Fruit fly (Drosophila melanogaster) whole organism, embryonic: Measurements from ENCODE around the gene cort.

Source experiments
- Aef1 ChIP-seq: fragments of 200-800 bp; sonication (Bioruptor generic); IDR thresholded peaks from 3 replicates; pipeline ENCODE4 v1.3.6; 2022; ENCODE audit warnings: missing biosample characterization, missing genetic modification characterization
- CG11093 ChIP-seq: fragments of 200-800 bp; sonication (Bioruptor generic); IDR thresholded peaks from 3 replicates; pipeline ENCODE4 v1.3.6; 2022; ENCODE audit warnings: missing biosample characterization, missing genetic modification characterization
- CG11723 ChIP-seq: fragments of 200-800 bp; sonication (Bioruptor generic); optimal IDR thresholded peaks from 2 replicates; lab custom pipeline; 2017; ENCODE audit warnings: missing biosample characterization, mild to moderate bottlenecking, missing genetic modification characterization
- CG12391 ChIP-seq: fragments of 200-800 bp; sonication (Bioruptor generic); optimal IDR thresholded peaks from 3 replicates; lab custom pipeline; 2018; ENCODE audit warnings: missing biosample characterization, mild to moderate bottlenecking, missing genetic modification characterization, moderate library complexity
- CG12769 ChIP-seq: fragments of 200-800 bp; sonication (Bioruptor generic); optimal IDR thresholded peaks from 2 replicates; lab custom pipeline; 2019; ENCODE audit warnings: missing biosample characterization, mild to moderate bottlenecking, missing genetic modification characterization, moderate library complexity
- CG13775 ChIP-seq: fragments of 200-800 bp; sonication (Bioruptor generic); optimal IDR thresholded peaks from 3 replicates; lab custom pipeline; 2017; ENCODE audit warnings: missing biosample characterization, mild to moderate bottlenecking, missing genetic modification characterization
- CG1602 ChIP-seq: fragments of 200-800 bp; sonication (Bioruptor generic); optimal IDR thresholded peaks from 3 replicates; lab custom pipeline; 2016; ENCODE audit warnings: missing biosample characterization, missing genetic modification characterization
- CG16813 ChIP-seq: fragments of 200-800 bp; sonication (Bioruptor generic); IDR thresholded peaks from 3 replicates; pipeline ENCODE4 v1.3.6; 2022; ENCODE audit warnings: missing biosample characterization, missing genetic modification characterization; ENCODE audit not compliant: partially characterized antibody
- CG18011 ChIP-seq: fragments of 200-800 bp; sonication (Bioruptor generic); optimal IDR thresholded peaks from 2 replicates; lab custom pipeline; 2017; ENCODE audit warnings: missing biosample characterization, missing genetic modification characterization, mild to moderate bottlenecking, moderate library complexity, missing genotype
- CG2875 ChIP-seq: fragments of 200-800 bp; sonication (Bioruptor generic); optimal IDR thresholded peaks from 2 replicates; lab custom pipeline; 2017; ENCODE audit warnings: missing biosample characterization, mild to moderate bottlenecking, missing genetic modification characterization, missing genetic modification reagents
- CG30020 ChIP-seq: fragments of 200-800 bp; optimal IDR thresholded peaks from 2 replicates; lab custom pipeline; 2019; ENCODE audit warnings: missing biosample characterization, mild to moderate bottlenecking, missing genetic modification characterization, moderate library complexity
- CG32532 ChIP-seq: fragments of 200-800 bp; sonication (Bioruptor generic); IDR thresholded peaks from 2 replicates; pipeline ENCODE4 v1.3.6; 2022; ENCODE audit warnings: missing biosample characterization, missing genetic modification characterization
- CG32767 ChIP-seq: fragments of 200-800 bp; sonication (Bioruptor generic); IDR thresholded peaks from 2 replicates; pipeline ENCODE4 v1.3.6; 2022; ENCODE audit warnings: missing biosample characterization, missing genetic modification characterization
- CG3847 ChIP-seq: fragments of 200-800 bp; sonication (Bioruptor generic); IDR thresholded peaks from 2 replicates; pipeline ENCODE4 v1.3.6; 2022; ENCODE audit warnings: missing biosample characterization, missing genetic modification characterization
- CG42726 ChIP-seq: fragments of 200-800 bp; sonication (Bioruptor generic); IDR thresholded peaks from 2 replicates; pipeline ENCODE4 v1.3.6; 2022; ENCODE audit warnings: missing biosample characterization, missing genetic modification characterization; ENCODE audit not compliant: partially characterized antibody
- CG4730 ChIP-seq: fragments of 200-800 bp; sonication (Bioruptor generic); IDR thresholded peaks from 2 replicates; pipeline ENCODE4 v1.3.6; 2022; ENCODE audit warnings: missing biosample characterization, missing genetic modification characterization
- CG6654 ChIP-seq: fragments of 200-800 bp; sonication (Bioruptor generic); optimal IDR thresholded peaks from 2 replicates; lab custom pipeline; 2017; ENCODE audit warnings: missing biosample characterization, mild to moderate bottlenecking, missing genetic modification characterization
- CG7556 ChIP-seq: fragments of 200-800 bp; sonication (Bioruptor generic); optimal IDR thresholded peaks from 2 replicates; lab custom pipeline; 2017; ENCODE audit warnings: missing biosample characterization, mild to moderate bottlenecking, missing genetic modification characterization
- CG7987 ChIP-seq: fragments of 200-800 bp; sonication (Bioruptor generic); optimal IDR thresholded peaks from 2 replicates; lab custom pipeline; 2018; ENCODE audit warnings: missing biosample characterization, mild to moderate bottlenecking, missing genetic modification characterization, moderate library complexity
- CG8388 ChIP-seq: fragments of 200-800 bp; sonication (Bioruptor generic); optimal IDR thresholded peaks from 2 replicates; lab custom pipeline; 2019; ENCODE audit warnings: missing biosample characterization, mild to moderate bottlenecking, missing genetic modification characterization, moderate library complexity
- CG8765 ChIP-seq: fragments of 200-800 bp; sonication (Bioruptor generic); IDR thresholded peaks from 2 replicates; pipeline ENCODE4 v1.3.6; 2022; ENCODE audit warnings: missing biosample characterization, missing genetic modification characterization
- CG9215 ChIP-seq: fragments of 200-800 bp; sonication (Bioruptor generic); IDR thresholded peaks from 2 replicates; pipeline ENCODE4 v1.3.6; 2022; ENCODE audit warnings: missing biosample characterization, missing genetic modification characterization
- E2f2 ChIP-seq: fragments of 200-800 bp; sonication (Bioruptor generic); IDR thresholded peaks from 2 replicates; pipeline ENCODE4 v1.3.6; 2022; ENCODE audit warnings: missing biosample characterization, missing genetic modification characterization
- Gsc ChIP-seq: fragments of 200-800 bp; sonication (Bioruptor generic); IDR thresholded peaks from 2 replicates; pipeline ENCODE4 v1.3.6; 2022; ENCODE audit warnings: missing biosample characterization, missing genetic modification characterization
- Hmr ChIP-seq: fragments of 200-800 bp; sonication (Bioruptor generic); optimal IDR thresholded peaks from 3 replicates; lab custom pipeline; 2017; ENCODE audit warnings: mild to moderate bottlenecking, missing biosample characterization, missing genetic modification reagents, missing genetic modification characterization
- Hmx ChIP-seq: fragments of 200-800 bp; sonication (Bioruptor generic); optimal IDR thresholded peaks from 2 replicates; lab custom pipeline; 2016; ENCODE audit warnings: missing biosample characterization, missing genetic modification characterization
- Mad ChIP-seq: fragments of 200-800 bp; sonication (Bioruptor generic); optimal IDR thresholded peaks from 2 replicates; lab custom pipeline; 2016; ENCODE audit warnings: missing biosample characterization, missing genetic modification characterization
- Max ChIP-seq: fragments of 200-800 bp; sonication (Bioruptor generic); optimal IDR thresholded peaks from 2 replicates; lab custom pipeline; 2016; ENCODE audit warnings: missing biosample characterization, mild to moderate bottlenecking, missing genetic modification characterization
- Myb ChIP-seq: fragments of 200-800 bp; sonication (Bioruptor generic); optimal IDR thresholded peaks from 2 replicates; lab custom pipeline; 2016; ENCODE audit warnings: missing biosample characterization, missing genetic modification characterization
- Optix ChIP-seq: fragments of 200-800 bp; sonication (Bioruptor generic); IDR thresholded peaks from 3 replicates; pipeline ENCODE4 v1.3.6; 2022; ENCODE audit warnings: missing biosample characterization, missing genetic modification characterization
- Pdp1 ChIP-seq, 2 experiments: fragments of 200-800 bp; sonication (Bioruptor generic); optimal IDR thresholded peaks; 3 replicates each; lab custom pipeline; 2016; ENCODE audit warnings: missing biosample characterization in 2 of 2, missing genetic modification characterization in 2 of 2, mild to moderate bottlenecking in 1 of 2, moderate library complexity in 1 of 2
- Sox102F ChIP-seq: fragments of 200-800 bp; sonication (Bioruptor generic); optimal IDR thresholded peaks from 2 replicates; lab custom pipeline; 2018; ENCODE audit warnings: missing biosample characterization, mild to moderate bottlenecking, missing genetic modification characterization, moderate library complexity
- TFAM ChIP-seq: fragments of 200-800 bp; sonication (Bioruptor generic); optimal IDR thresholded peaks from 2 replicates; lab custom pipeline; 2017; ENCODE audit warnings: missing biosample characterization, missing genetic modification characterization, inconsistent platforms
- Trl ChIP-seq, 3 experiments: fragments of >200 bp in 2 of 3; fragments of 200-800 bp in 1 of 3; sonication (Bioruptor generic) in 1 of 3; optimal IDR thresholded peaks; 2 replicates in 1 of 3; 3 replicates in 2 of 3; lab custom pipeline; 2016 to 2017; ENCODE audit warnings: missing biosample characterization in 1 of 3, missing genetic modification characterization in 1 of 3
- Vsx1 ChIP-seq: fragments of 200-800 bp; sonication (Bioruptor generic); optimal IDR thresholded peaks from 2 replicates; lab custom pipeline; 2017; ENCODE audit warnings: missing biosample characterization, mild to moderate bottlenecking, missing genetic modification characterization, missing genetic modification reagents
- br ChIP-seq: fragments of >200 bp; optimal IDR thresholded peaks from 2 replicates; lab custom pipeline; 2017
- cg ChIP-seq: fragments of 200-800 bp; sonication (Bioruptor generic); optimal IDR thresholded peaks from 3 replicates; lab custom pipeline; 2019; ENCODE audit warnings: missing biosample characterization, mild to moderate bottlenecking, missing genetic modification characterization, moderate library complexity
- eyg ChIP-seq: fragments of 200-800 bp; sonication (Bioruptor generic); optimal IDR thresholded peaks from 3 replicates; lab custom pipeline; 2016; ENCODE audit warnings: missing biosample characterization, missing genetic modification characterization
- fd64A ChIP-seq: fragments of 200-800 bp; sonication (Bioruptor generic); optimal IDR thresholded peaks from 3 replicates; lab custom pipeline; 2018; ENCODE audit warnings: missing biosample characterization, mild to moderate bottlenecking, missing genetic modification characterization
- gce ChIP-seq: fragments of 200-800 bp; sonication (Bioruptor generic); IDR thresholded peaks from 3 replicates; pipeline ENCODE4 v1.3.6; 2022; ENCODE audit warnings: missing biosample characterization, missing genetic modification characterization
- hkb ChIP-seq, 2 experiments: fragments of 200-800 bp in 1 of 2; fragments of >200 bp in 1 of 2; sonication (Bioruptor generic) in 1 of 2; IDR thresholded peaks in 1 of 2; optimal IDR thresholded peaks in 1 of 2; 2 replicates each; pipeline versions ENCODE4 v1.3.6 to Lab custom; 2017 to 2022; ENCODE audit warnings: missing biosample characterization in 1 of 2, missing genetic modification characterization in 1 of 2
- kah ChIP-seq: fragments of 200-800 bp; sonication (Bioruptor generic); optimal IDR thresholded peaks from 2 replicates; lab custom pipeline; 2018; ENCODE audit warnings: missing biosample characterization, mild to moderate bottlenecking, missing genetic modification characterization
- maf-S ChIP-seq: fragments of 200-800 bp; sonication (Bioruptor generic); optimal IDR thresholded peaks from 2 replicates; lab custom pipeline; 2016; ENCODE audit warnings: missing biosample characterization, missing genetic modification characterization
- otp ChIP-seq: fragments of 200-800 bp; sonication (Bioruptor generic); IDR thresholded peaks from 3 replicates; pipeline ENCODE4, ENCODE4 v1.3.6; 2022; ENCODE audit warnings: missing biosample characterization, missing genetic modification characterization
- salm ChIP-seq: fragments of 200-800 bp; sonication (Bioruptor generic); optimal IDR thresholded peaks from 2 replicates; lab custom pipeline; 2018; ENCODE audit warnings: missing biosample characterization, mild to moderate bottlenecking, missing genetic modification characterization
- shn ChIP-seq: fragments of 200-800 bp; sonication (Bioruptor generic); optimal IDR thresholded peaks from 3 replicates; lab custom pipeline; 2016; ENCODE audit warnings: missing biosample characterization, missing genetic modification characterization
- sna ChIP-seq: fragments of 200-800 bp; sonication (Bioruptor generic); IDR thresholded peaks from 2 replicates; pipeline ENCODE4 v1.3.6; 2022; ENCODE audit warnings: missing biosample characterization, missing genetic modification characterization; ENCODE audit not compliant: partially characterized antibody
- ssp ChIP-seq: fragments of 200-800 bp; sonication (Bioruptor generic); IDR thresholded peaks from 2 replicates; pipeline ENCODE4 v1.3.6; 2022; ENCODE audit warnings: missing biosample characterization, missing genetic modification characterization
- usp ChIP-seq: fragments of >200 bp; optimal IDR thresholded peaks from 2 replicates; lab custom pipeline; 2017; ENCODE audit warnings: missing biosample characterization, missing genetic modification characterization

Gene cort

dm6 chr2L:6708997-6709662 lies 32.7 kb upstream of the cort start, which contains the start of gene Tsp (continued):
- no peak for TF ChIP-seq cg
- TF ChIP-seq eyg (GFP tag; lab: Kevin White, UChicago): no peak
- TF ChIP-seq maf-S: no peak
- no peak for TF ChIP-seq CG18011 (GFP tag; lab: Kevin White, UChicago)
- no peak for TF ChIP-seq CG7987 (GFP tag; lab: Kevin White, UChicago)
- TF ChIP-seq Aef1 (GFP tag; lab: Robert Waterston, UW): peak; percentile 22; the same call in 1 of the 3 replicates
- TF ChIP-seq CG13775 (GFP tag; lab: Kevin White, UChicago): no peak
- TF ChIP-seq CG2875 (GFP tag; lab: Kevin White, UChicago): no peak
- no peak for TF ChIP-seq Myb (GFP tag; lab: Kevin White, UChicago)
- TF ChIP-seq CG8388 (GFP tag; lab: Kevin White, UChicago): no peak
- no peak for TF ChIP-seq usp (GFP tag; lab: Kevin White, UChicago)
- no peak for TF ChIP-seq CG30020 (tag; lab: Kevin White, UChicago)
- peak in 1 of 2 experiments; percentile 33 for TF ChIP-seq Trl (optimal IDR thresholded peaks at IDR 0.05; lab: Kevin White, UChicago)
- no peak for TF ChIP-seq Trl (GFP tag; optimal IDR thresholded peaks at IDR 0.05; lab: Kevin White, UChicago)
- no peak for TF ChIP-seq ssp (GFP tag; lab: Robert Waterston, UW)
- no peak for TF ChIP-seq shn (GFP tag; lab: Kevin White, UChicago)
- no peak for TF ChIP-seq Hmx
- TF ChIP-seq Max (GFP tag; lab: Kevin White, UChicago): no peak
- TF ChIP-seq CG4730 (GFP tag; lab: Robert Waterston, UW): no peak
- TF ChIP-seq CG3847 (GFP tag; lab: Robert Waterston, UW): no peak
- TF ChIP-seq gce: no peak
- no peak for TF ChIP-seq br (lab: Kevin White, UChicago)
- 0 out of 3 replicates have a peak, but pooled peaks have one; percentile 4 for TF ChIP-seq otp (GFP tag; lab: Robert Waterston, UW)
- no peak for TF ChIP-seq CG1602 (GFP tag; lab: Kevin White, UChicago)
- TF ChIP-seq Optix (GFP tag; lab: Robert Waterston, UW): no peak
- TF ChIP-seq Vsx1 (GFP tag; lab: Kevin White, UChicago): no peak
- no peak for TF ChIP-seq CG11093 (GFP tag; lab: Robert Waterston, UW)
- no peak for TF ChIP-seq fd64A (GFP tag; lab: Kevin White, UChicago)
- peak; percentile 82 for TF ChIP-seq CG12769 (tag; lab: Kevin White, UChicago)
- TF ChIP-seq kah (GFP tag; lab: Kevin White, UChicago): peak; percentile 90
- 0 out of 2 replicates have a peak, but pooled peaks have one; percentile 47 for TF ChIP-seq CG42726 (GFP tag; lab: Robert Waterston, UW)
- no peak for TF ChIP-seq CG11723 (GFP tag; lab: Kevin White, UChicago)
- TF ChIP-seq CG32532 (GFP tag; lab: Robert Waterston, UW): peak; percentile 20; the same call in 1 of the 2 replicates
- peak; percentile 10 for TF ChIP-seq CG12391 (tag; lab: Kevin White, UChicago)
- no peak for TF ChIP-seq CG9215 (GFP tag; lab: Robert Waterston, UW)
- no peak for TF ChIP-seq CG8765 (GFP tag; lab: Robert Waterston, UW)
- TF ChIP-seq CG7556: no peak
- no peak for TF ChIP-seq Sox102F (GFP tag; lab: Kevin White, UChicago)
- peak; percentile 5; the same call in 1 of the 2 replicates for TF ChIP-seq E2f2 (GFP tag; lab: Robert Waterston, UW)
- TF ChIP-seq salm: no peak
- no peak for TF ChIP-seq CG32767 (GFP tag; lab: Robert Waterston, UW)
- no peak for TF ChIP-seq Hmr (GFP tag; lab: Kevin White, UChicago)
- TF ChIP-seq Mad (GFP tag; lab: Kevin White, UChicago): no peak
- TF ChIP-seq TFAM (GFP tag; lab: Kevin White, UChicago): no peak
- peak in 1 of 2 experiments; percentile 54 for TF ChIP-seq Pdp1 (GFP tag; optimal IDR thresholded peaks at IDR 0.05; lab: Kevin White, UChicago)
- TF ChIP-seq CG16813 (GFP tag; lab: Robert Waterston, UW): no peak
- no peak for TF ChIP-seq Gsc
- 0 out of 2 replicates have a peak, but pooled peaks have one; percentile 16 for TF ChIP-seq sna (GFP tag; lab: Robert Waterston, UW)
- TF ChIP-seq hkb (optimal IDR thresholded peaks at IDR 0.05; lab: Kevin White, UChicago): no peak
- TF ChIP-seq hkb (GFP tag; IDR thresholded peaks at IDR 0.05; lab: Robert Waterston, UW): no peak
- no peak for TF ChIP-seq CG6654
